Fruit fly (Drosophila melanogaster) whole organism, embryonic: ENCODE results near the gene CG6652.

Source experiments
- Antp ChIP-seq: fragments of 200-800 bp; sonication (Bioruptor generic); optimal IDR thresholded peaks from 3 replicates; lab custom pipeline; 2016; ENCODE audit warnings: missing biosample characterization, missing genetic modification characterization
- Atf6 ChIP-seq: fragments of 200-800 bp; sonication (Bioruptor generic); IDR thresholded peaks from 2 replicates; pipeline ENCODE4 v1.3.6; 2022; ENCODE audit warnings: missing biosample characterization, missing genetic modification characterization
- B-H2 ChIP-seq: fragments of 200-800 bp; sonication (Bioruptor generic); optimal IDR thresholded peaks from 2 replicates; lab custom pipeline; 2018; ENCODE audit warnings: missing biosample characterization, mild to moderate bottlenecking, missing genetic modification characterization
- CG10366 ChIP-seq: fragments of 200-800 bp; sonication (Bioruptor generic); IDR thresholded peaks from 2 replicates; pipeline ENCODE4 v1.3.6; 2022; ENCODE audit warnings: missing biosample characterization, missing genetic modification characterization
- CG10654 ChIP-seq: fragments of 200-800 bp; sonication (Bioruptor generic); optimal IDR thresholded peaks from 2 replicates; lab custom pipeline; 2016; ENCODE audit warnings: missing biosample characterization, missing genetic modification characterization
- CG11398 ChIP-seq: fragments of 200-800 bp; sonication (Bioruptor generic); optimal IDR thresholded peaks from 2 replicates; lab custom pipeline; 2016; ENCODE audit warnings: missing biosample characterization, missing genetic modification characterization
- CG12299 ChIP-seq: fragments of 200-800 bp; sonication (Bioruptor generic); optimal IDR thresholded peaks from 2 replicates; lab custom pipeline; 2018; ENCODE audit warnings: missing biosample characterization, mild to moderate bottlenecking, missing genetic modification characterization
- CG15011 ChIP-seq: fragments of 200-800 bp; sonication (Bioruptor generic); optimal IDR thresholded peaks from 3 replicates; lab custom pipeline; 2018; ENCODE audit warnings: missing biosample characterization, mild to moderate bottlenecking, missing genetic modification characterization
- CG15601 ChIP-seq: fragments of 200-800 bp; sonication (Bioruptor generic); optimal IDR thresholded peaks from 3 replicates; lab custom pipeline; 2019; ENCODE audit warnings: missing biosample characterization, mild to moderate bottlenecking, missing genetic modification characterization, moderate library complexity
- CG18764 ChIP-seq: fragments of 200-800 bp; sonication (Bioruptor generic); optimal IDR thresholded peaks from 3 replicates; lab custom pipeline; 2016; ENCODE audit warnings: missing biosample characterization, missing genetic modification characterization
- CG2116 ChIP-seq: fragments of 200-800 bp; sonication (Bioruptor generic); optimal IDR thresholded peaks from 3 replicates; lab custom pipeline; 2018; ENCODE audit warnings: missing biosample characterization, mild to moderate bottlenecking, missing genetic modification characterization
- CG2120 ChIP-seq: fragments of 200-800 bp; sonication (Bioruptor generic); optimal IDR thresholded peaks from 3 replicates; lab custom pipeline; 2016; ENCODE audit warnings: missing biosample characterization, missing genetic modification characterization
- CG30020 ChIP-seq: fragments of 200-800 bp; optimal IDR thresholded peaks from 2 replicates; lab custom pipeline; 2019; ENCODE audit warnings: missing biosample characterization, mild to moderate bottlenecking, missing genetic modification characterization, moderate library complexity
- CG31224 ChIP-seq: fragments of 200-800 bp; sonication (Bioruptor generic); IDR thresholded peaks from 2 replicates; pipeline ENCODE4 v1.3.6; 2022; ENCODE audit warnings: missing biosample characterization, missing genetic modification characterization
- CG4854 ChIP-seq: fragments of 200-800 bp; sonication (Bioruptor generic); optimal IDR thresholded peaks from 2 replicates; lab custom pipeline; 2016; ENCODE audit warnings: missing biosample characterization, missing genetic modification characterization, inconsistent platforms
- CG6175 ChIP-seq: fragments of 200-800 bp; sonication (Bioruptor generic); IDR thresholded peaks from 3 replicates; pipeline ENCODE4 v1.3.6; 2022; ENCODE audit warnings: missing biosample characterization, missing genetic modification characterization
- CG7987 ChIP-seq: fragments of 200-800 bp; sonication (Bioruptor generic); optimal IDR thresholded peaks from 2 replicates; lab custom pipeline; 2018; ENCODE audit warnings: missing biosample characterization, mild to moderate bottlenecking, missing genetic modification characterization, moderate library complexity
- CG9797 ChIP-seq: fragments of 200-800 bp; sonication (Bioruptor generic); optimal IDR thresholded peaks from 3 replicates; lab custom pipeline; 2018; ENCODE audit warnings: missing biosample characterization, mild to moderate bottlenecking, missing genetic modification characterization
- CTCF ChIP-seq: fragments of 200-800 bp; sonication (Bioruptor generic); optimal IDR thresholded peaks from 2 replicates; lab custom pipeline; 2017; ENCODE audit warnings: missing biosample characterization, mild to moderate bottlenecking, missing genetic modification characterization, moderate library complexity
- Chrac-16 ChIP-seq: fragments of 200-800 bp; sonication (Bioruptor generic); optimal IDR thresholded peaks from 3 replicates; lab custom pipeline; 2016; ENCODE audit warnings: missing biosample characterization, missing genetic modification characterization
- Eip74EF ChIP-seq, 2 experiments: fragments of 200-800 bp in 1 of 2; fragments of >200 bp in 1 of 2; sonication (Bioruptor generic) in 1 of 2; optimal IDR thresholded peaks; 2 replicates each; lab custom pipeline; 2017 to 2019; ENCODE audit warnings: missing biosample characterization in 2 of 2, missing genetic modification characterization in 2 of 2, mild to moderate bottlenecking in 1 of 2, moderate library complexity in 1 of 2
- Fer2 ChIP-seq: fragments of 200-800 bp; sonication (Bioruptor generic); optimal IDR thresholded peaks from 2 replicates; lab custom pipeline; 2018; ENCODE audit warnings: missing biosample characterization, mild to moderate bottlenecking, missing genetic modification characterization, moderate library complexity
- Kr ChIP-seq: fragments of 200-800 bp; sonication (Bioruptor generic); optimal IDR thresholded peaks from 2 replicates; lab custom pipeline; 2017; ENCODE audit warnings: missing biosample characterization, mild to moderate bottlenecking, missing genetic modification characterization
- Nf-YC ChIP-seq: fragments of 200-800 bp; optimal IDR thresholded peaks from 3 replicates; lab custom pipeline; 2019; ENCODE audit warnings: missing biosample characterization, mild to moderate bottlenecking, missing genetic modification characterization, moderate library complexity
- PHDP ChIP-seq: fragments of 200-800 bp; sonication (Bioruptor generic); optimal IDR thresholded peaks from 3 replicates; lab custom pipeline; 2018; ENCODE audit warnings: missing biosample characterization, mild to moderate bottlenecking, missing genetic modification characterization, moderate library complexity
- Six4 ChIP-seq: fragments of 200-800 bp; sonication (Bioruptor generic); optimal IDR thresholded peaks from 2 replicates; lab custom pipeline; 2016; ENCODE audit warnings: missing biosample characterization, missing genetic modification characterization
- Stat92E ChIP-seq, 3 experiments: fragments of >200 bp in 2 of 3; fragments of 200-800 bp in 1 of 3; sonication (Bioruptor generic) in 1 of 3; optimal IDR thresholded peaks; 2 replicates each; lab custom pipeline; 2017 to 2019; ENCODE audit warnings: missing biosample characterization in 3 of 3, missing genetic modification characterization in 3 of 3, mild to moderate bottlenecking in 1 of 3, moderate library complexity in 1 of 3
- Vsx1 ChIP-seq: fragments of 200-800 bp; sonication (Bioruptor generic); optimal IDR thresholded peaks from 2 replicates; lab custom pipeline; 2017; ENCODE audit warnings: missing biosample characterization, mild to moderate bottlenecking, missing genetic modification characterization, missing genetic modification reagents
- ab ChIP-seq: fragments of 200-800 bp; sonication (Bioruptor generic); optimal IDR thresholded peaks from 2 replicates; lab custom pipeline; 2016; ENCODE audit warnings: missing biosample characterization, missing genetic modification characterization
- amos ChIP-seq: fragments of 200-800 bp; sonication (Bioruptor generic); IDR thresholded peaks from 2 replicates; pipeline ENCODE4 v1.3.6; 2022; ENCODE audit warnings: missing biosample characterization, missing genetic modification characterization; ENCODE audit not compliant: partially characterized antibody
- btn ChIP-seq: fragments of 200-800 bp; sonication (Bioruptor generic); optimal IDR thresholded peaks from 2 replicates; lab custom pipeline; 2016; ENCODE audit warnings: missing biosample characterization, missing genetic modification characterization
- chm ChIP-seq: fragments of 200-800 bp; sonication (Bioruptor generic); IDR thresholded peaks from 2 replicates; pipeline ENCODE4 v1.3.6; 2022; ENCODE audit warnings: missing biosample characterization, missing genetic modification characterization
- ci ChIP-seq: fragments of 200-800 bp; sonication (Bioruptor generic); IDR thresholded peaks from 3 replicates; pipeline ENCODE4 v1.3.6; 2022; ENCODE audit warnings: missing biosample characterization, missing genetic modification characterization
- crc ChIP-seq: fragments of 200-800 bp; sonication (Bioruptor generic); optimal IDR thresholded peaks from 2 replicates; lab custom pipeline; 2016; ENCODE audit warnings: missing biosample characterization, missing genetic modification characterization
- fd64A ChIP-seq: fragments of 200-800 bp; sonication (Bioruptor generic); optimal IDR thresholded peaks from 3 replicates; lab custom pipeline; 2018; ENCODE audit warnings: missing biosample characterization, mild to moderate bottlenecking, missing genetic modification characterization
- grn ChIP-seq: fragments of 200-800 bp; sonication (Bioruptor generic); optimal IDR thresholded peaks from 3 replicates; lab custom pipeline; 2017; ENCODE audit warnings: missing biosample characterization, missing genetic modification characterization
- ken ChIP-seq: fragments of 200-800 bp; sonication (Bioruptor generic); IDR thresholded peaks from 3 replicates; pipeline ENCODE4 v1.3.6; 2022; ENCODE audit warnings: missing biosample characterization, missing genetic modification characterization
- knrl ChIP-seq: fragments of 200-800 bp; sonication (Bioruptor generic); IDR thresholded peaks from 3 replicates; pipeline ENCODE4 v1.3.6; 2022; ENCODE audit warnings: missing biosample characterization, missing genetic modification characterization; ENCODE audit not compliant: partially characterized antibody
- lab ChIP-seq: fragments of 200-800 bp; sonication (Bioruptor generic); optimal IDR thresholded peaks from 3 replicates; lab custom pipeline; 2017; ENCODE audit warnings: missing biosample characterization, missing genetic modification characterization, mild to moderate bottlenecking, moderate library complexity, missing genetic modification reagents
- lbe ChIP-seq: fragments of 200-800 bp; sonication (Bioruptor generic); optimal IDR thresholded peaks from 2 replicates; lab custom pipeline; 2016; ENCODE audit warnings: missing biosample characterization, mild to moderate bottlenecking, missing genetic modification characterization
- maf-S ChIP-seq: fragments of 200-800 bp; sonication (Bioruptor generic); optimal IDR thresholded peaks from 2 replicates; lab custom pipeline; 2016; ENCODE audit warnings: missing biosample characterization, missing genetic modification characterization
- mirr ChIP-seq: fragments of 200-800 bp; sonication (Bioruptor generic); optimal IDR thresholded peaks from 3 replicates; lab custom pipeline; 2018; ENCODE audit warnings: missing biosample characterization, mild to moderate bottlenecking, missing genetic modification characterization
- nerfin-1 ChIP-seq: fragments of 200-800 bp; sonication (Bioruptor generic); optimal IDR thresholded peaks from 3 replicates; lab custom pipeline; 2019; ENCODE audit warnings: missing biosample characterization, mild to moderate bottlenecking, missing genetic modification characterization, moderate library complexity
- pros ChIP-seq: fragments of 200-800 bp; sonication (Bioruptor generic); optimal IDR thresholded peaks from 3 replicates; lab custom pipeline; 2019; ENCODE audit warnings: missing biosample characterization, mild to moderate bottlenecking, missing genetic modification characterization, moderate library complexity
- ranshi ChIP-seq: fragments of 200-800 bp; sonication (Bioruptor generic); IDR thresholded peaks from 2 replicates; pipeline ENCODE4 v1.3.6; 2022; ENCODE audit warnings: missing biosample characterization, missing genetic modification characterization
- run ChIP-seq: fragments of 200-800 bp; sonication (Bioruptor generic); optimal IDR thresholded peaks from 3 replicates; lab custom pipeline; 2018; ENCODE audit warnings: missing biosample characterization, mild to moderate bottlenecking, missing genetic modification characterization
- sd ChIP-seq: fragments of 200-800 bp; sonication (Bioruptor generic); optimal IDR thresholded peaks from 3 replicates; lab custom pipeline; 2018; ENCODE audit warnings: missing biosample characterization, mild to moderate bottlenecking, missing genetic modification characterization, moderate library complexity
- tin ChIP-seq: fragments of 200-800 bp; sonication (Bioruptor generic); optimal IDR thresholded peaks from 3 replicates; lab custom pipeline; 2016; ENCODE audit warnings: missing biosample characterization, missing genetic modification characterization
- wek ChIP-seq: fragments of 200-800 bp; sonication (Bioruptor generic); optimal IDR thresholded peaks from 3 replicates; lab custom pipeline; 2018; ENCODE audit warnings: missing biosample characterization, mild to moderate bottlenecking, missing genetic modification characterization, moderate library complexity

Gene CG6652

DNA sequence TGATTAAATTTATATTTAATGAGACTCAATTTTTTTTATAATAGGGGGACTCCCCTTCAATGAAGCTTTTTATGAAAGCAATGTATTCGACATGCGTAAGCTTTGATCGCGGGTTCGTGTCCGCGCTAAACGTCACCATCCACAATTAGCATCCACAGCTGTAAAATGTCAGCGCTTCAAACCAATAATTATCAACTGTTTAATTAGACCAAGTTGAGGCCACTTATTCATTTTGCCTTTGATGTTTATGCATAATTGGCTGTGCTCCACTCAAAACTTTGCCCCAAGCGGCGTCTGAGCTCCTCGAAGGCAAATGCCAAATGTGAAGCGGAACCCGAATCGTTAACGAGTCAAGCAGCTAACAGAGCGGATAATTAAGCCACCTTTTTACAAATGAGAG is 37.1 kb downstream of the CG6652 start (continued):
- no peak for TF ChIP-seq Eip74EF (GFP tag; optimal IDR thresholded peaks at IDR 0.05; lab: Kevin White, UChicago)
- peak; percentile 35; the same call in 1 of the 2 replicates for TF ChIP-seq amos (GFP tag; lab: Robert Waterston, UW)
- no peak for TF ChIP-seq Atf6 (GFP tag; lab: Robert Waterston, UW)
- peak; percentile 76 for TF ChIP-seq CTCF (GFP tag; lab: Kevin White, UChicago)
- TF ChIP-seq nerfin-1 (tag; lab: Kevin White, UChicago), result no peak
- peak; percentile 9 for TF ChIP-seq B-H2 (GFP tag; lab: Kevin White, UChicago)
- no peak for TF ChIP-seq PHDP
- TF ChIP-seq CG18764 (GFP tag; lab: Kevin White, UChicago), result no peak
- peak; percentile 94 for TF ChIP-seq wek (GFP tag; lab: Kevin White, UChicago)
- TF ChIP-seq pros (GFP tag; lab: Kevin White, UChicago), result peak; percentile 8
- TF ChIP-seq Antp (GFP tag; lab: Kevin White, UChicago), result no peak
- TF ChIP-seq CG15011 (GFP tag; lab: Kevin White, UChicago), result no peak
- no peak for TF ChIP-seq fd64A (GFP tag; lab: Kevin White, UChicago)
- no peak for TF ChIP-seq crc (GFP tag; lab: Kevin White, UChicago)
- TF ChIP-seq ranshi (GFP tag; lab: Robert Waterston, UW), result no peak
- peak; percentile 73; the same call in 2 of the 3 replicates for TF ChIP-seq CG6175
- no peak for TF ChIP-seq ci (GFP tag; lab: Robert Waterston, UW)
- no peak for TF ChIP-seq CG2120 (GFP tag; lab: Kevin White, UChicago)
- no peak for TF ChIP-seq ken (GFP tag; lab: Robert Waterston, UW)

DNA sequence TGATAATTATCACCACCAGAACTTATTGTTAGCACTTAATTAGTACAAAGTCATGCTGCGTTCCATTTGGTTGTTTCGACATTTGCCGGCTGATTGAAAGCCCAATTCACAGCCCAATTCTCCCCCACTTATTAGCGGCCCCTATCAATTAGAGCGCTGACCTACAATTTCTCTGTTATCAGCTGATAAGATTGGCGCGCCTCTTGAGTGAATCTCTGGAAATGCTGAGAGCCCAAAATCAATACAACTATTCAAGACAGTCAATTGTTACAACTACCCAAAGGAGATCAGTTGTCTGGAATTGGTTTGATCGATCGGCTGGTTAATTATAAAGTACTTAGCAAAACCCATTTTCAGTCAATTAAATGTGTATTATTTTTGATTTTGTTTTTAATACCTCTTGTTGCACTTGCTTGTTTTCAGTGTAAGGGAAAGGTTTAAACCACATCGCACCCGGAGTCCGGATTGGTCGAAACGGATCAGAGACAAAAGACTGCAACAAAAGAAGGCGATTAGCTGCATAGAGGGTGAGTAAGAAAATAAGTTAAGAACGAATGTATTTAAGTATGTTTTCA is 37.8 kb downstream of the CG6652 start:
- TF ChIP-seq CG10654 (GFP tag; lab: Kevin White, UChicago), result no peak
- no peak for TF ChIP-seq CG7987 (GFP tag; lab: Kevin White, UChicago)
- TF ChIP-seq ab, result no peak
- TF ChIP-seq Chrac-16 (GFP tag; lab: Kevin White, UChicago), result no peak
- no peak for TF ChIP-seq CG11398 (GFP tag; lab: Kevin White, UChicago)
- TF ChIP-seq CG10366 (GFP tag; lab: Robert Waterston, UW), result no peak
- TF ChIP-seq CG2116 (GFP tag; lab: Kevin White, UChicago), result no peak
- no peak for TF ChIP-seq Nf-YC (tag; lab: Kevin White, UChicago)
- TF ChIP-seq CG31224 (GFP tag; lab: Robert Waterston, UW), result peak; percentile 50; the same call in 1 of the 2 replicates
- TF ChIP-seq tin, result no peak
- no peak for TF ChIP-seq CG9797 (GFP tag; lab: Kevin White, UChicago)
- no peak for TF ChIP-seq Stat92E (GFP tag; optimal IDR thresholded peaks at IDR 0.05; lab: Kevin White, UChicago)
- TF ChIP-seq run (tag; lab: Kevin White, UChicago), result no peak
- TF ChIP-seq maf-S, result no peak
- TF ChIP-seq CG30020 (tag; lab: Kevin White, UChicago), result no peak
- no peak for TF ChIP-seq Fer2 (tag; lab: Kevin White, UChicago)
- TF ChIP-seq grn (GFP tag; lab: Kevin White, UChicago), result peak; percentile 95
- TF ChIP-seq btn, result no peak
- peak; percentile 91 for TF ChIP-seq CG15601 (tag; lab: Kevin White, UChicago)
- no peak for TF ChIP-seq CG6175
- no peak for TF ChIP-seq CG4854
- TF ChIP-seq Kr (GFP tag; lab: Kevin White, UChicago), result no peak
- TF ChIP-seq knrl, result no peak
- TF ChIP-seq Six4 (GFP tag; lab: Kevin White, UChicago), result no peak
- TF ChIP-seq ci (GFP tag; lab: Robert Waterston, UW), result no peak; the same call in 1 of the 3 replicates
- 0 out of 2 replicates have a peak, but pooled peaks have one; percentile 7 for TF ChIP-seq chm (GFP tag; lab: Robert Waterston, UW)
- peak; percentile 61 for TF ChIP-seq sd (tag; lab: Kevin White, UChicago)
- TF ChIP-seq mirr (GFP tag; lab: Kevin White, UChicago), result peak; percentile 83
- TF ChIP-seq Vsx1 (GFP tag; lab: Kevin White, UChicago), result no peak
- no peak for TF ChIP-seq CG12299 (tag; lab: Kevin White, UChicago)
- peak; percentile 70 for TF ChIP-seq lab (GFP tag; lab: Kevin White, UChicago)
- TF ChIP-seq lbe (GFP tag; lab: Kevin White, UChicago), result no peak
